Worm (Caenorhabditis elegans): Measurements from ENCODE around the gene nstp-7.

Gene nstp-7

ce11 chrV:541470-541869 lies 40.2 kb upstream of the nstp-7 start:
- no peak for TF ChIP-seq lsy-12 (tag; optimal IDR thresholded peaks at IDR 0.05)
- TF ChIP-seq elt-1 (tag; optimal IDR thresholded peaks at IDR 0.05) = peak; percentile 68

ce11 chrV:543169-543568 lies 38.5 kb upstream of the nstp-7 start, which contains the start of gene C14C6.3:
Gene C14C6.3 (plus strand): TSS chrV:543469.
- TF ChIP-seq lin-39 (tag; optimal IDR thresholded peaks at IDR 0.05) (no peak), elt-1 (tag; optimal IDR thresholded peaks at IDR 0.05) (peak; percentile 64)

- no peak for TF ChIP-seq nhr-67 (tag; optimal IDR thresholded peaks at IDR 0.05)
- TF ChIP-seq ama-1 (optimal IDR thresholded peaks at IDR 0.05) = no peak
- TF ChIP-seq fos-1 (tag; optimal IDR thresholded peaks at IDR 0.05) = no peak
- TF ChIP-seq nhr-23 (tag; optimal IDR thresholded peaks at IDR 0.05) = no peak
- TF ChIP-seq lin-15B (tag; optimal IDR thresholded peaks at IDR 0.05) = no peak
- TF ChIP-seq hmg-11 (tag; optimal IDR thresholded peaks at IDR 0.05) = no peak
- no peak for TF ChIP-seq pha-4 (tag; optimal IDR thresholded peaks at IDR 0.05)
- TF ChIP-seq nhr-43 (tag; optimal IDR thresholded peaks at IDR 0.05; ENCODE audit: poor library complexity, severe bottlenecking) = no peak
- TF ChIP-seq ztf-11 (tag; optimal IDR thresholded peaks at IDR 0.05) = no peak
- no peak for TF ChIP-seq lsy-12 (tag; optimal IDR thresholded peaks at IDR 0.05)
Measured at ce11 chrV:547980-548379, 33.7 kb upstream of the nstp-7 start, which contains the start of gene C14C6.6. Gene C14C6.6 (minus strand): TSS chrV:548080.

ce11 chrV:552406-552805 lies 29.3 kb upstream of the nstp-7 start:
- TF ChIP-seq eor-1 (tag; optimal IDR thresholded peaks at IDR 0.05) (no peak), skn-1 (tag; optimal IDR thresholded peaks at IDR 0.05) (no peak), egl-5 (tag; optimal IDR thresholded peaks at IDR 0.05) (no peak), nhr-25 (tag; optimal IDR thresholded peaks at IDR 0.05) (no peak), sea-2 (GFP tag; optimal IDR thresholded peaks at IDR 0.05) (no peak), elt-1 (tag; optimal IDR thresholded peaks at IDR 0.05) (no peak)

- no peak for TF ChIP-seq nhr-77 (tag; optimal IDR thresholded peaks at IDR 0.05)
- no peak for TF ChIP-seq nhr-23 (tag; optimal IDR thresholded peaks at IDR 0.05)
- no peak for TF ChIP-seq eor-1 (tag; optimal IDR thresholded peaks at IDR 0.05)
- no peak for TF ChIP-seq egl-27 (tag; optimal IDR thresholded peaks at IDR 0.05)
- TF ChIP-seq nfya-1 (tag; optimal IDR thresholded peaks at IDR 0.05; ENCODE audit: insufficient read depth) = no peak
- TF ChIP-seq ceh-28 (tag; optimal IDR thresholded peaks at IDR 0.05) = no peak
- TF ChIP-seq nhr-11 (tag; optimal IDR thresholded peaks at IDR 0.05) = no peak
- TF ChIP-seq sea-2 (GFP tag; optimal IDR thresholded peaks at IDR 0.05) = no peak
- TF ChIP-seq mdl-1 (tag; optimal IDR thresholded peaks at IDR 0.05) = no peak
- no peak for TF ChIP-seq tbx-2 (tag; optimal IDR thresholded peaks at IDR 0.05)
Measured at ce11 chrV:553067-553466, 28.6 kb upstream of the nstp-7 start, which contains the start of gene C14C6.8. Gene C14C6.8 (minus strand): TSS chrV:553167.

ce11 chrV:556055-556454 lies 25.7 kb upstream of the nstp-7 start, which contains the start of gene srx-8:
Gene srx-8 (minus strand): TSS chrV:556155.
- no peak for TF ChIP-seq ceh-82 (tag; optimal IDR thresholded peaks at IDR 0.05)

- TF ChIP-seq daf-12 (tag; optimal IDR thresholded peaks at IDR 0.05) (no peak), zag-1 (tag; optimal IDR thresholded peaks at IDR 0.05) (no peak), egl-5 (tag; optimal IDR thresholded peaks at IDR 0.05) (no peak), fos-1 (tag; optimal IDR thresholded peaks at IDR 0.05) (no peak), lsy-12 (tag; optimal IDR thresholded peaks at IDR 0.05) (no peak), pha-4 (tag; optimal IDR thresholded peaks at IDR 0.05) (no peak), nhr-67 (tag; optimal IDR thresholded peaks at IDR 0.05) (no peak)
Measured at ce11 chrV:559940-560339, 21.8 kb upstream of the nstp-7 start, which contains the start of gene srx-7. Gene srx-7 (plus strand): TSS chrV:560195.

ce11 chrV:562834-563233 lies 18.9 kb upstream of the nstp-7 start, which contains the start of gene C14C6.2:
Gene C14C6.2 (plus strand): TSS chrV:563134.
- TF ChIP-seq elt-2 (tag; optimal IDR thresholded peaks at IDR 0.05) (peak; percentile 9), nhr-76 (tag; optimal IDR thresholded peaks at IDR 0.05) (no peak), snpc-4 (tag; optimal IDR thresholded peaks at IDR 0.05) (no peak)
